Worm (Caenorhabditis elegans) whole organism, L2 larva: ENCODE measurements around the gene srh-99.

Experiments
- F13H6.1 ChIP-seq: sonication (generic microtip); optimal IDR thresholded peaks from 2 replicates; lab custom pipeline; 2016; ENCODE audit warnings: missing genetic modification characterization, missing compliant biosample characterization
- Y55F3AM.14 ChIP-seq: fragments of 200-800 bp; sonication (Bioruptor generic); optimal IDR thresholded peaks from 2 replicates; lab custom pipeline; 2018; ENCODE audit warnings: mild to moderate bottlenecking, missing genetic modification characterization, missing compliant biosample characterization
- aly-2 ChIP-seq: fragments of 150-350 bp; optimal IDR thresholded peaks from 2 replicates; lab custom pipeline; 2014; ENCODE audit warnings: missing biosample characterization, missing genetic modification characterization
- ama-1 ChIP-seq: fragments of 150-350 bp; optimal IDR thresholded peaks from 2 replicates; lab custom pipeline; 2018; ENCODE audit warnings: inconsistent platforms
- dmd-4 ChIP-seq: sonication (generic microtip); optimal IDR thresholded peaks from 2 replicates; lab custom pipeline; 2017; ENCODE audit warnings: missing biosample characterization, missing genetic modification characterization
- elt-3 ChIP-seq: sonication (generic microtip); optimal IDR thresholded peaks from 2 replicates; lab custom pipeline; 2017; ENCODE audit warnings: missing biosample characterization, missing genetic modification characterization
- fos-1 ChIP-seq: fragments of 150-350 bp; optimal IDR thresholded peaks from 2 replicates; lab custom pipeline; 2014; ENCODE audit warnings: missing biosample characterization, missing genetic modification characterization
- lin-13 ChIP-seq: fragments of 150-350 bp; optimal IDR thresholded peaks from 2 replicates; lab custom pipeline; 2014; ENCODE audit warnings: missing biosample characterization, missing genetic modification reagents, missing genetic modification characterization
- nhr-12 ChIP-seq: fragments of 150-350 bp; optimal IDR thresholded peaks from 2 replicates; lab custom pipeline; 2014; ENCODE audit warnings: missing biosample characterization, missing genetic modification characterization
- nhr-6 ChIP-seq: fragments of 150-350 bp; optimal IDR thresholded peaks from 2 replicates; lab custom pipeline; 2014; ENCODE audit warnings: missing biosample characterization, missing genetic modification characterization
- skn-1 ChIP-seq: sonication (generic microtip); optimal IDR thresholded peaks from 2 replicates; lab custom pipeline; 2017; ENCODE audit warnings: missing biosample characterization, missing genetic modification characterization
- sma-9 ChIP-seq, 2 experiments: fragments of 150-350 bp in 1 of 2; sonication (generic microtip) in 1 of 2; optimal IDR thresholded peaks; 2 replicates each; lab custom pipeline; 2014 to 2016; ENCODE audit warnings: missing genetic modification characterization in 2 of 2, mild to moderate bottlenecking in 1 of 2, missing biosample characterization in 1 of 2, missing compliant biosample characterization in 1 of 2, missing genetic modification reagents in 1 of 2, moderate library complexity in 1 of 2
- snpc-4 ChIP-seq: fragments of 150-350 bp; optimal IDR thresholded peaks from 2 replicates; lab custom pipeline; 2014; ENCODE audit warnings: missing biosample characterization, missing genetic modification characterization
- unc-39 ChIP-seq: fragments of 150-350 bp; optimal IDR thresholded peaks from 2 replicates; lab custom pipeline; 2014; ENCODE audit warnings: missing biosample characterization, missing genetic modification characterization
- unc-55 ChIP-seq: fragments of 150-350 bp; sonication (generic microtip); optimal IDR thresholded peaks from 3 replicates; lab custom pipeline; 2014; ENCODE audit warnings: missing biosample characterization, missing genetic modification reagents, missing genetic modification characterization
- zag-1 ChIP-seq: fragments of 150-350 bp; optimal IDR thresholded peaks from 2 replicates; lab custom pipeline; 2014; ENCODE audit warnings: missing biosample characterization, missing genetic modification characterization
- ztf-11 ChIP-seq: sonication (generic microtip); optimal IDR thresholded peaks from 2 replicates; lab custom pipeline; 2017; ENCODE audit warnings: missing biosample characterization, missing genetic modification characterization
- ztf-4 ChIP-seq: fragments of 150-350 bp; optimal IDR thresholded peaks from 2 replicates; lab custom pipeline; 2014; ENCODE audit warnings: missing biosample characterization, missing genetic modification characterization

The srh-99 gene

DNA sequence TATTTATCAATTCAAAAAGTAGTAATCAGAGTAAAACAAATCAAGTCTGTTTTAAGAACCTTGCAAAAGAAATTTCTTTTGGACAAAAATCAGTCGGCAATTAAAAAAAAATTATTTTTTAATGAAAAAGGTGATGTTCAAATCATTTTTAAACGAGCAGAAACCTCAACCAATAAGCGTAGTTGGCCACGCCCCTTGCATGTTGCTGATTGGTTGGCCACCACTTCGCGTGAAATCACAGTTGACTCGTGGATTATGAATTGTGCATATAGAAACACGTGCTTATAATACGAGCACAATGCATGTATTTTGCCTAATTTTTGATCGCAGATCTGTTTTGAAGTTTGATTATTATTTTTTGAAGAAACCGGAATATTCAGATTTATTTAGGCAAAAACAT, 51.2 kb downstream of the srh-99 start:
- no peak for TF ChIP-seq snpc-4 (tag; lab: Kevin White, UChicago)
- no peak for TF ChIP-seq lin-13 (GFP tag; lab: Kevin White, UChicago)
- TF ChIP-seq sma-9 (GFP tag; optimal IDR thresholded peaks at IDR 0.05; lab: Kevin White, UChicago) = no peak
- no peak for TF ChIP-seq sma-9 (tag; optimal IDR thresholded peaks at IDR 0.05; lab: Kevin White, UChicago)
- no peak for TF ChIP-seq aly-2 (tag; lab: Kevin White, UChicago)
- no peak for TF ChIP-seq Y55F3AM.14 (GFP tag; lab: Kevin White, UChicago)
- TF ChIP-seq unc-55 = no peak
- TF ChIP-seq ama-1 (lab: Kevin White, UChicago) = no peak
- TF ChIP-seq unc-39 (tag; lab: Kevin White, UChicago) = no peak
- no peak for TF ChIP-seq F13H6.1 (tag; lab: Kevin White, UChicago)
- TF ChIP-seq nhr-6 (tag; lab: Kevin White, UChicago) = no peak
- TF ChIP-seq ztf-4 (tag; lab: Kevin White, UChicago) = no peak
- no peak for TF ChIP-seq skn-1 (tag; lab: Kevin White, UChicago)
- no peak for TF ChIP-seq elt-3 (tag; lab: Kevin White, UChicago)
- no peak for TF ChIP-seq nhr-12 (tag; lab: Kevin White, UChicago)
- TF ChIP-seq fos-1 (tag; lab: Kevin White, UChicago) = no peak
- no peak for TF ChIP-seq zag-1 (tag; lab: Kevin White, UChicago)
- TF ChIP-seq dmd-4 (tag; lab: Kevin White, UChicago) = no peak
- no peak for TF ChIP-seq ztf-11 (tag; lab: Kevin White, UChicago)
